Worm (Caenorhabditis elegans) whole organism, L4 larva: ENCODE data around the gene H35N09.1.
A peak's percentile ranks its signal among the peaks of the same experiment; 100 is the strongest.

Experiments
- D1046.2 ChIP-seq: fragments of 200-800 bp; sonication (Bioruptor generic); IDR thresholded peaks from 2 replicates; pipeline ENCODE4 v1.3.6; 2022; ENCODE audit warnings: missing genetic modification characterization, missing compliant biosample characterization
- F26F4.8 ChIP-seq: fragments of 200-800 bp; sonication (Bioruptor generic); conservative IDR thresholded peaks from 2 replicates; pipeline ENCODE4 v1.3.6; 2022; ENCODE audit warnings: missing genetic modification characterization, missing compliant biosample characterization
- F49E8.2 ChIP-seq: sonication (generic microtip); optimal IDR thresholded peaks from 2 replicates; lab custom pipeline; 2016; ENCODE audit warnings: missing compliant biosample characterization, mild to moderate bottlenecking, missing genetic modification characterization, borderline replicate concordance
- Y105C5A.15 ChIP-seq: fragments of 200-800 bp; sonication (Bioruptor generic); IDR thresholded peaks from 2 replicates; pipeline ENCODE4 v1.3.6; 2022; ENCODE audit warnings: missing genetic modification characterization, missing compliant biosample characterization
- Y48G9A.11 ChIP-seq: fragments of 200-800 bp; sonication (Bioruptor generic); IDR thresholded peaks from 2 replicates; pipeline ENCODE4 v1.3.6; 2022; ENCODE audit warnings: missing genetic modification reagents, missing genetic modification characterization, missing compliant biosample characterization
- ZK337.2 ChIP-seq: fragments of 200-800 bp; sonication (Bioruptor generic); IDR thresholded peaks from 2 replicates; pipeline ENCODE4 v1.3.6; 2022; ENCODE audit warnings: missing genetic modification reagents, missing genetic modification characterization, missing compliant biosample characterization
- ZK546.5 ChIP-seq, 2 experiments: sonication (generic microtip); optimal IDR thresholded peaks; 2 replicates each; lab custom pipeline; 2017; ENCODE audit warnings: missing biosample characterization in 2 of 2, missing genetic modification characterization in 2 of 2
- aly-2 ChIP-seq: sonication (generic microtip); optimal IDR thresholded peaks from 2 replicates; lab custom pipeline; 2018; ENCODE audit warnings: missing biosample characterization, missing genetic modification characterization
- ama-1 ChIP-seq: fragments of 150-350 bp; optimal IDR thresholded peaks from 2 replicates; lab custom pipeline; 2014; ENCODE audit warnings: inconsistent platforms, mixed read lengths
- attf-4 ChIP-seq: sonication (generic microtip); optimal IDR thresholded peaks from 3 replicates; lab custom pipeline; 2017; ENCODE audit warnings: missing biosample characterization, missing genetic modification characterization
- ceh-20 ChIP-seq: fragments of 200-800 bp; sonication (Bioruptor generic); IDR thresholded peaks from 2 replicates; pipeline ENCODE4 v1.3.6; 2022; ENCODE audit warnings: missing genetic modification reagents, missing genetic modification characterization, missing compliant biosample characterization
- ceh-28 ChIP-seq: fragments of 150-350 bp; optimal IDR thresholded peaks from 2 replicates; lab custom pipeline; 2014; ENCODE audit warnings: missing biosample characterization, missing genetic modification reagents, missing genetic modification characterization
- ceh-82 ChIP-seq: sonication (generic microtip); optimal IDR thresholded peaks from 2 replicates; lab custom pipeline; 2017; ENCODE audit warnings: missing biosample characterization, missing genetic modification characterization
- ctbp-1 ChIP-seq: fragments of 200-800 bp; sonication (Bioruptor generic); IDR thresholded peaks from 2 replicates; pipeline ENCODE4 v1.3.6; 2022; ENCODE audit warnings: missing genetic modification reagents, missing genetic modification characterization, missing compliant biosample characterization
- daf-16 ChIP-seq, 3 experiments: sonication (generic microtip); optimal IDR thresholded peaks; 2 replicates each; lab custom pipeline; 2016 to 2017; ENCODE audit warnings: missing genetic modification characterization in 3 of 3, missing genetic modification reagents in 3 of 3, mild to moderate bottlenecking in 2 of 3, missing compliant biosample characterization in 2 of 3, missing biosample characterization in 1 of 3, moderate library complexity in 1 of 3
- daf-8 ChIP-seq: fragments of 200-800 bp; sonication (Bioruptor generic); IDR thresholded peaks from 2 replicates; pipeline ENCODE4 v1.3.6; 2022; ENCODE audit warnings: missing genetic modification characterization, missing compliant biosample characterization
- dmd-6 ChIP-seq: fragments of 200-800 bp; sonication (Bioruptor generic); IDR thresholded peaks from 2 replicates; pipeline ENCODE4 v1.3.6; 2022; ENCODE audit warnings: missing genetic modification reagents, missing genetic modification characterization, missing compliant biosample characterization
- dmd-8 ChIP-seq: fragments of 200-800 bp; sonication (Bioruptor generic); IDR thresholded peaks from 2 replicates; pipeline ENCODE4 v1.3.6; 2022; ENCODE audit warnings: missing genetic modification characterization, missing compliant biosample characterization
- dmd-9 ChIP-seq: fragments of 200-800 bp; sonication (Bioruptor generic); IDR thresholded peaks from 2 replicates; pipeline ENCODE4 v1.3.6; 2022; ENCODE audit warnings: missing genetic modification reagents, missing genetic modification characterization, missing compliant biosample characterization
- dpl-1 ChIP-seq: fragments of 150-350 bp; optimal IDR thresholded peaks from 2 replicates; lab custom pipeline; 2014; ENCODE audit warnings: missing biosample characterization, missing genetic modification reagents, missing genetic modification characterization
- duxl-1 ChIP-seq: sonication (generic microtip); optimal IDR thresholded peaks from 2 replicates; lab custom pipeline; 2016; ENCODE audit warnings: mild to moderate bottlenecking, missing genetic modification characterization, moderate library complexity, missing compliant biosample characterization; ENCODE audit not compliant: poor library complexity
- dve-1 ChIP-seq: sonication (generic microtip); optimal IDR thresholded peaks from 2 replicates; lab custom pipeline; 2017; ENCODE audit warnings: antibody characterized with exemption, mild to moderate bottlenecking, missing genetic modification characterization, missing compliant biosample characterization; ENCODE audit not compliant: insufficient read depth
- egl-43 ChIP-seq: fragments of 200-800 bp; sonication (Bioruptor generic); IDR thresholded peaks from 2 replicates; pipeline ENCODE4 v1.3.6; 2022; ENCODE audit warnings: missing genetic modification reagents, missing genetic modification characterization, missing compliant biosample characterization
- fkh-10 ChIP-seq: fragments of 150-350 bp; optimal IDR thresholded peaks from 2 replicates; lab custom pipeline; 2014; ENCODE audit warnings: missing biosample characterization, missing genetic modification reagents, missing genetic modification characterization
- hif-1 ChIP-seq, 2 experiments: sonication (generic microtip); optimal IDR thresholded peaks; 2 replicates each; lab custom pipeline; 2016 to 2017; ENCODE audit warnings: missing compliant biosample characterization in 2 of 2, missing genetic modification characterization in 2 of 2, missing genetic modification reagents in 2 of 2, missing genotype in 2 of 2, mild to moderate bottlenecking in 1 of 2
- hlh-11 ChIP-seq: fragments of 200-800 bp; sonication (Bioruptor generic); optimal IDR thresholded peaks from 2 replicates; lab custom pipeline; 2018; ENCODE audit warnings: mild to moderate bottlenecking, missing genetic modification characterization, missing compliant biosample characterization
- lin-1 ChIP-seq: fragments of 200-800 bp; sonication (Bioruptor generic); IDR thresholded peaks from 2 replicates; pipeline ENCODE4 v1.3.6; 2022; ENCODE audit warnings: missing genetic modification reagents, missing genetic modification characterization, missing compliant biosample characterization
- lin-13 ChIP-seq: fragments of 150-350 bp; optimal IDR thresholded peaks from 2 replicates; lab custom pipeline; 2014; ENCODE audit warnings: missing biosample characterization, missing genetic modification reagents, missing genetic modification characterization
- lin-29 ChIP-seq: fragments of 200-800 bp; sonication (Bioruptor generic); IDR thresholded peaks from 2 replicates; pipeline ENCODE4 v1.3.6; 2022; ENCODE audit warnings: missing genetic modification reagents, missing genetic modification characterization, missing compliant biosample characterization
- lin-39 ChIP-seq: fragments of 150-350 bp; optimal IDR thresholded peaks from 2 replicates; lab custom pipeline; 2014; ENCODE audit warnings: missing biosample characterization, missing genetic modification reagents, missing genetic modification characterization
- lsy-2 ChIP-seq, 2 experiments: fragments of 150-350 bp in 1 of 2; sonication (generic microtip) in 1 of 2; optimal IDR thresholded peaks; 2 replicates each; lab custom pipeline; 2014 to 2017; ENCODE audit warnings: missing biosample characterization in 2 of 2, missing genetic modification characterization in 2 of 2
- madf-5 ChIP-seq, 2 experiments: fragments of 200-800 bp; sonication (Bioruptor generic); IDR thresholded peaks; 2 replicates each; pipeline ENCODE4 v1.3.6; 2022; ENCODE audit warnings: missing compliant biosample characterization in 2 of 2, missing genetic modification characterization in 2 of 2
- mep-1 ChIP-seq: fragments of 150-350 bp; sonication (generic microtip); optimal IDR thresholded peaks from 3 replicates; lab custom pipeline; 2014; ENCODE audit warnings: missing biosample characterization, missing genetic modification characterization
- mes-2 ChIP-seq: sonication (generic microtip); optimal IDR thresholded peaks from 2 replicates; lab custom pipeline; 2016; ENCODE audit warnings: missing genotype, mild to moderate bottlenecking, missing genetic modification characterization, missing compliant biosample characterization; ENCODE audit not compliant: poor library complexity, severe bottlenecking
- mxl-3 ChIP-seq: fragments of 200-800 bp; sonication (Bioruptor generic); optimal IDR thresholded peaks from 2 replicates; lab custom pipeline; 2018; ENCODE audit warnings: mild to moderate bottlenecking, missing genetic modification characterization, missing compliant biosample characterization
- nhr-11 ChIP-seq: fragments of 150-350 bp; optimal IDR thresholded peaks from 2 replicates; lab custom pipeline; 2014; ENCODE audit warnings: missing biosample characterization, missing genetic modification characterization
- nhr-111 ChIP-seq: fragments of 200-800 bp; sonication (Bioruptor generic); optimal IDR thresholded peaks from 2 replicates; lab custom pipeline; 2018; ENCODE audit warnings: mild to moderate bottlenecking, missing genetic modification characterization, missing compliant biosample characterization
- nhr-237 ChIP-seq: sonication (generic microtip); optimal IDR thresholded peaks from 2 replicates; lab custom pipeline; 2017; ENCODE audit warnings: missing biosample characterization, missing genetic modification characterization
- nhr-25 ChIP-seq: sonication (generic microtip); optimal IDR thresholded peaks from 2 replicates; lab custom pipeline; 2017; ENCODE audit warnings: missing genetic modification characterization, mild to moderate bottlenecking, missing compliant biosample characterization, antibody characterized with exemption, moderate library complexity, borderline replicate concordance; ENCODE audit not compliant: insufficient read depth
- nhr-6 ChIP-seq: fragments of 150-350 bp; optimal IDR thresholded peaks from 2 replicates; lab custom pipeline; 2014; ENCODE audit warnings: missing biosample characterization, missing genetic modification characterization
- php-3 ChIP-seq: fragments of 200-800 bp; sonication (Bioruptor generic); IDR thresholded peaks from 2 replicates; pipeline ENCODE4 v1.3.6; 2022; ENCODE audit warnings: missing genetic modification reagents, missing genetic modification characterization, missing compliant biosample characterization
- saeg-2 ChIP-seq: fragments of 200-800 bp; sonication (Bioruptor generic); IDR thresholded peaks from 2 replicates; pipeline ENCODE4 v1.3.6; 2022; ENCODE audit warnings: missing genetic modification reagents, missing genetic modification characterization, missing compliant biosample characterization
- sdz-12 ChIP-seq: fragments of 200-800 bp; sonication (Bioruptor generic); optimal IDR thresholded peaks from 2 replicates; lab custom pipeline; 2018; ENCODE audit warnings: mild to moderate bottlenecking, missing genetic modification characterization, missing compliant biosample characterization
- set-16 ChIP-seq: fragments of 200-800 bp; sonication (Bioruptor generic); IDR thresholded peaks from 2 replicates; pipeline ENCODE4 v1.3.6; 2022; ENCODE audit warnings: missing genetic modification reagents, missing genetic modification characterization, missing compliant biosample characterization
- skn-1 ChIP-seq: fragments of 150-350 bp; optimal IDR thresholded peaks from 2 replicates; lab custom pipeline; 2014; ENCODE audit warnings: missing biosample characterization, missing genetic modification characterization
- snpc-1.2 ChIP-seq: fragments of 200-800 bp; sonication (Bioruptor generic); IDR thresholded peaks from 2 replicates; pipeline ENCODE4 v1.3.6; 2022; ENCODE audit warnings: missing genetic modification reagents, missing genetic modification characterization, missing compliant biosample characterization
- snpc-4 ChIP-seq: fragments of 150-350 bp; optimal IDR thresholded peaks from 2 replicates; lab custom pipeline; 2014; ENCODE audit warnings: missing biosample characterization, missing genetic modification characterization
- unc-39 ChIP-seq: sonication (generic microtip); optimal IDR thresholded peaks from 2 replicates; lab custom pipeline; 2017; ENCODE audit warnings: missing biosample characterization, missing genetic modification characterization
- zfp-2 ChIP-seq: sonication (generic microtip); optimal IDR thresholded peaks from 2 replicates; lab custom pipeline; 2016; ENCODE audit warnings: mild to moderate bottlenecking, missing genetic modification characterization, missing compliant biosample characterization
- zfp-3 ChIP-seq: fragments of 200-800 bp; sonication (Bioruptor generic); conservative IDR thresholded peaks from 2 replicates; pipeline ENCODE4 v1.3.6; 2022; ENCODE audit warnings: missing genetic modification reagents, missing genetic modification characterization, missing compliant biosample characterization

The H35N09.1 gene

DNA sequence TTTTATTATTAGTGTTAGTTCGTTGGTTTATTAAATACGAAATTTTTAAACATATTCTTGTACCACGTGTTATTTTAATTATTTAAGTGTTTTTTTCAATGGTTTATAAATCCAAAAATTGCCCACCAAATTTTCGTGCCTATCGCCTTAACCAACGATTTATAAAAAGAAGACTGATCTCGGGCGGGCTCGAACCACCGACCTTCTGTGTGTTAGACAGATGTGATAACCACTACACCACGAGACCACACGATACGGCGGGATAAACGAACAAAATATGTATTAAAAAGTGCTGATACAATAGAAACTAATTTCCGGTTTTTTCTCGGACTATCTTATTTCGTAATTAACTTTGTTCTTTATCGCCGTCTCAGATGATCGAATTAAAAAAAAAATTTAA lies 45.4 kb downstream of the H35N09.1 start (continued):
- TF ChIP-seq unc-39 (tag; lab: Kevin White, UChicago) (no peak), nhr-25 (no peak), ceh-28 (tag; lab: Kevin White, UChicago) (no peak), dmd-8 (peak; percentile 51; the same call in 1 of the 2 replicates), ama-1 (no peak), sdz-12 (no peak), dmd-6 (peak; percentile 39), zfp-2 (peak; percentile 15), ctbp-1 (GFP tag; lab: Robert Waterston, UW) (0 out of 2 replicates have a peak, but pooled peaks have one; percentile 51), lin-13 (GFP tag; lab: Kevin White, UChicago) (peak; percentile 9), daf-16 (GFP tag; optimal IDR thresholded peaks at IDR 0.05; lab: Kevin White, UChicago) (peak; percentile 49 to 88), daf-16 (tag; optimal IDR thresholded peaks at IDR 0.05; lab: Kevin White, UChicago) (peak; percentile 54), F49E8.2 (tag; lab: Kevin White, UChicago) (peak; percentile 37), hlh-11 (tag; lab: Kevin White, UChicago) (peak; percentile 26), mes-2 (tag; lab: Kevin White, UChicago) (no peak), php-3 (0 out of 2 replicates have a peak, but pooled peaks have one; percentile 42), nhr-6 (no peak), attf-4 (no peak), lin-39 (tag; lab: Kevin White, UChicago) (no peak), nhr-11 (tag; lab: Kevin White, UChicago) (no peak), set-16 (no peak), D1046.2 (GFP tag; lab: Robert Waterston, UW) (no peak), Y105C5A.15 (GFP tag; lab: Robert Waterston, UW) (peak; percentile 54; the same call in 1 of the 2 replicates), lin-1 (GFP tag; lab: Robert Waterston, UW) (peak; percentile 71; the same call in 1 of the 2 replicates), nhr-111 (no peak), lin-29 (GFP tag; lab: Robert Waterston, UW) (no peak), dpl-1 (GFP tag; lab: Kevin White, UChicago) (no peak), lsy-2 (tag; optimal IDR thresholded peaks at IDR 0.05; lab: Kevin White, UChicago) (no peak), ceh-82 (tag; lab: Kevin White, UChicago) (no peak), daf-8 (no peak), snpc-1.2 (GFP tag; lab: Robert Waterston, UW) (peak; percentile 80), Y48G9A.11 (peak; percentile 65), skn-1 (no peak), dve-1 (tag; lab: Kevin White, UChicago) (no peak), duxl-1 (tag; lab: Kevin White, UChicago) (peak; percentile 55), ZK337.2 (GFP tag; lab: Robert Waterston, UW) (no peak), fkh-10 (GFP tag; lab: Kevin White, UChicago) (no peak), egl-43 (peak; percentile 89), aly-2 (tag; lab: Kevin White, UChicago) (no peak), F26F4.8 (GFP tag; lab: Robert Waterston, UW) (peak; percentile 67; the same call in 1 of the 2 replicates), mxl-3 (GFP tag; lab: Kevin White, UChicago) (no peak), mep-1 (tag; lab: Kevin White, UChicago) (peak; percentile 10), ZK546.5 (tag; optimal IDR thresholded peaks at IDR 0.05; lab: Kevin White, UChicago) (no peak), nhr-237 (tag; lab: Kevin White, UChicago) (no peak), ceh-20 (GFP tag; lab: Robert Waterston, UW) (0 out of 2 replicates have a peak, but pooled peaks have one; percentile 37), saeg-2 (GFP tag; lab: Robert Waterston, UW) (0 out of 2 replicates have a peak, but pooled peaks have one; percentile 36), zfp-3 (GFP tag; lab: Robert Waterston, UW) (0 out of 2 replicates have a peak, but pooled peaks have one; percentile 13), snpc-4 (tag; lab: Kevin White, UChicago) (no peak), dmd-9 (GFP tag; lab: Robert Waterston, UW) (0 out of 2 replicates have a peak, but pooled peaks have one; percentile 10), hif-1 (tag; optimal IDR thresholded peaks at IDR 0.05; lab: Kevin White, UChicago) (no peak), madf-5 (GFP tag; IDR thresholded peaks at IDR 0.05; lab: Robert Waterston, UW) (0 out of 4 replicates have a peak, but pooled peaks of 1 of the 2 experiments have one; percentile 27)
